Worm (Caenorhabditis elegans) whole organism, mixed stage, embryonic: ENCODE measurements around the gene rme-6.

Experiments used
- M03D4.4 ChIP-seq: sonication (generic microtip); optimal IDR thresholded peaks from 2 replicates; lab custom pipeline; 2017; ENCODE audit warnings: mild to moderate bottlenecking, missing genetic modification characterization, missing compliant biosample characterization
- bed-3 ChIP-seq: fragments of 200-800 bp; sonication (Bioruptor generic); optimal IDR thresholded peaks from 3 replicates; lab custom pipeline; 2018; ENCODE audit warnings: mild to moderate bottlenecking, missing genetic modification characterization, moderate library complexity, missing compliant biosample characterization
- blmp-1 ChIP-seq: fragments of 150-350 bp; optimal IDR thresholded peaks from 2 replicates; lab custom pipeline; 2014; ENCODE audit warnings: missing biosample characterization, missing genetic modification characterization
- ceh-39 ChIP-seq: fragments of 150-350 bp; optimal IDR thresholded peaks from 2 replicates; lab custom pipeline; 2014; ENCODE audit warnings: missing biosample characterization, missing genetic modification characterization
- ceh-43 ChIP-seq: fragments of 200-800 bp; sonication (Bioruptor generic); optimal IDR thresholded peaks from 2 replicates; lab custom pipeline; 2018; ENCODE audit warnings: mild to moderate bottlenecking, missing genetic modification characterization, moderate library complexity, missing compliant biosample characterization
- ceh-83 ChIP-seq: fragments of 200-800 bp; sonication (Bioruptor generic); optimal IDR thresholded peaks from 2 replicates; lab custom pipeline; 2018; ENCODE audit warnings: mild to moderate bottlenecking, missing genetic modification characterization, missing compliant biosample characterization
- ces-1 ChIP-seq: fragments of 150-350 bp; optimal IDR thresholded peaks from 2 replicates; lab custom pipeline; 2014; ENCODE audit warnings: missing biosample characterization, missing genetic modification reagents, missing genetic modification characterization
- cnd-1 ChIP-seq: fragments of 200-800 bp; sonication (Bioruptor generic); optimal IDR thresholded peaks from 2 replicates; lab custom pipeline; 2018; ENCODE audit warnings: mild to moderate bottlenecking, missing genetic modification characterization, missing compliant biosample characterization
- drap-1 ChIP-seq: fragments of 200-800 bp; sonication (Bioruptor generic); optimal IDR thresholded peaks from 3 replicates; lab custom pipeline; 2018; ENCODE audit warnings: mild to moderate bottlenecking, missing genetic modification characterization, missing compliant biosample characterization
- elt-1 ChIP-seq: sonication (generic microtip); optimal IDR thresholded peaks from 2 replicates; lab custom pipeline; 2017; ENCODE audit warnings: missing genetic modification characterization, mild to moderate bottlenecking, missing compliant biosample characterization, antibody characterized with exemption, moderate library complexity, borderline replicate concordance; ENCODE audit not compliant: insufficient read depth
- elt-3 ChIP-seq: fragments of 150-350 bp; optimal IDR thresholded peaks from 2 replicates; lab custom pipeline; 2014; ENCODE audit warnings: missing biosample characterization, missing genetic modification characterization
- flh-1 ChIP-seq: fragments of 200-800 bp; sonication (Bioruptor generic); optimal IDR thresholded peaks from 2 replicates; lab custom pipeline; 2018; ENCODE audit warnings: mild to moderate bottlenecking, missing genetic modification characterization, moderate library complexity, missing compliant biosample characterization
- hlh-1 ChIP-seq: fragments of 150-350 bp; optimal IDR thresholded peaks from 2 replicates; lab custom pipeline; 2014; ENCODE audit warnings: missing biosample characterization, missing genetic modification reagents, missing genetic modification characterization
- lin-13 ChIP-seq: fragments of 150-350 bp; optimal IDR thresholded peaks from 2 replicates; lab custom pipeline; 2014; ENCODE audit warnings: missing biosample characterization, missing genetic modification characterization
- lin-32 ChIP-seq: fragments of 200-800 bp; sonication (Bioruptor generic); optimal IDR thresholded peaks from 2 replicates; lab custom pipeline; 2018; ENCODE audit warnings: mild to moderate bottlenecking, missing genetic modification characterization, missing compliant biosample characterization
- lsy-2 ChIP-seq: fragments of 150-350 bp; optimal IDR thresholded peaks from 2 replicates; lab custom pipeline; 2014; ENCODE audit warnings: missing biosample characterization, missing genetic modification characterization
- mab-5 ChIP-seq: fragments of 150-350 bp; optimal IDR thresholded peaks from 2 replicates; lab custom pipeline; 2014; ENCODE audit warnings: missing biosample characterization, missing genetic modification characterization
- mep-1 ChIP-seq: fragments of 150-350 bp; optimal IDR thresholded peaks from 2 replicates; lab custom pipeline; 2017; ENCODE audit warnings: missing biosample characterization, missing genetic modification reagents, missing genetic modification characterization, inconsistent platforms
- mls-2 ChIP-seq: sonication (generic microtip); optimal IDR thresholded peaks from 2 replicates; lab custom pipeline; 2016; ENCODE audit warnings: mild to moderate bottlenecking, missing genetic modification characterization, moderate library complexity, missing compliant biosample characterization
- nhr-12 ChIP-seq: fragments of 150-350 bp; optimal IDR thresholded peaks from 2 replicates; lab custom pipeline; 2014; ENCODE audit warnings: missing biosample characterization, missing genetic modification characterization
- nhr-2 ChIP-seq: fragments of 150-350 bp; optimal IDR thresholded peaks from 2 replicates; lab custom pipeline; 2014; ENCODE audit warnings: missing biosample characterization, missing genetic modification characterization
- nhr-237 ChIP-seq: fragments of 150-350 bp; optimal IDR thresholded peaks from 2 replicates; lab custom pipeline; 2014; ENCODE audit warnings: missing biosample characterization, missing genetic modification characterization
- nhr-28 ChIP-seq: fragments of 150-350 bp; optimal IDR thresholded peaks from 2 replicates; lab custom pipeline; 2014; ENCODE audit warnings: missing biosample characterization, missing genetic modification characterization
- nhr-76 ChIP-seq: sonication (generic microtip); optimal IDR thresholded peaks from 2 replicates; lab custom pipeline; 2017; ENCODE audit warnings: missing biosample characterization, missing genetic modification characterization
- pha-4 ChIP-seq: fragments of 150-350 bp; optimal IDR thresholded peaks from 2 replicates; lab custom pipeline; 2018; ENCODE audit warnings: missing biosample characterization, missing genetic modification reagents, missing genetic modification characterization
- sem-2 ChIP-seq: fragments of 200-800 bp; sonication (Bioruptor generic); optimal IDR thresholded peaks from 2 replicates; lab custom pipeline; 2018; ENCODE audit warnings: mild to moderate bottlenecking, missing genetic modification characterization, missing compliant biosample characterization
- sptf-1 ChIP-seq: sonication (generic microtip); optimal IDR thresholded peaks from 2 replicates; lab custom pipeline; 2017; ENCODE audit warnings: mild to moderate bottlenecking, missing genetic modification characterization, moderate library complexity, missing compliant biosample characterization
- tbx-8 ChIP-seq: fragments of 200-800 bp; sonication (Bioruptor generic); optimal IDR thresholded peaks from 2 replicates; lab custom pipeline; 2018; ENCODE audit warnings: mild to moderate bottlenecking, missing genetic modification characterization, moderate library complexity, missing compliant biosample characterization
- unc-120 ChIP-seq: sonication (generic microtip); optimal IDR thresholded peaks from 2 replicates; lab custom pipeline; 2017; ENCODE audit warnings: missing genetic modification characterization, missing compliant biosample characterization; ENCODE audit not compliant: poor library complexity, severe bottlenecking
- unc-39 ChIP-seq: fragments of 150-350 bp; optimal IDR thresholded peaks from 2 replicates; lab custom pipeline; 2014; ENCODE audit warnings: missing biosample characterization, missing genetic modification characterization
- unc-62 ChIP-seq: fragments of 150-350 bp; optimal IDR thresholded peaks from 2 replicates; lab custom pipeline; 2014; ENCODE audit warnings: missing biosample characterization, missing genetic modification reagents, missing genetic modification characterization
- ztf-11 ChIP-seq: fragments of 150-350 bp; optimal IDR thresholded peaks from 2 replicates; lab custom pipeline; 2014; ENCODE audit warnings: missing biosample characterization, missing genetic modification characterization

Gene rme-6

ce11 chrX:1121575-1121974 lies 24.6 kb downstream of the rme-6 start:
- TF ChIP-seq elt-3 (tag; lab: Kevin White, UChicago) (no peak), unc-120 (tag; lab: Kevin White, UChicago) (no peak), sem-2 (GFP tag; lab: Kevin White, UChicago) (no peak), ces-1 (no peak), nhr-76 (tag; lab: Kevin White, UChicago) (no peak), lsy-2 (no peak), nhr-2 (tag; lab: Kevin White, UChicago) (no peak), lin-32 (GFP tag; lab: Kevin White, UChicago) (no peak), sptf-1 (tag; lab: Kevin White, UChicago) (no peak), elt-1 (tag; lab: Kevin White, UChicago) (no peak), drap-1 (GFP tag; lab: Kevin White, UChicago) (no peak), flh-1 (GFP tag; lab: Kevin White, UChicago) (no peak), pha-4 (tag; lab: Kevin White, UChicago) (no peak)
- TF ChIP-seq, all 35 proteins: peak for 0

- no peak for TF ChIP-seq elt-3 (tag; lab: Kevin White, UChicago)
- no peak for TF ChIP-seq nhr-12 (tag; lab: Kevin White, UChicago)
- TF ChIP-seq mab-5 (tag; lab: Kevin White, UChicago): peak; percentile 11
- no peak for TF ChIP-seq lin-32 (GFP tag; lab: Kevin White, UChicago)
- TF ChIP-seq blmp-1 (tag; lab: Kevin White, UChicago): no peak
- TF ChIP-seq unc-62 (GFP tag; lab: Kevin White, UChicago): peak; percentile 63
- no peak for TF ChIP-seq nhr-76 (tag; lab: Kevin White, UChicago)
- TF ChIP-seq unc-120 (tag; lab: Kevin White, UChicago): peak; percentile 18
- peak; percentile 25 for TF ChIP-seq ces-1
Observed at ce11 chrX:1122198-1122597, 25.2 kb downstream of the rme-6 start.

ce11 chrX:1123471-1123870 lies 26.5 kb downstream of the rme-6 start:
- no peak for TF ChIP-seq ztf-11
- TF ChIP-seq elt-1 (tag; lab: Kevin White, UChicago): no peak
- TF ChIP-seq drap-1 (GFP tag; lab: Kevin White, UChicago): no peak
- no peak for TF ChIP-seq ces-1
- no peak for TF ChIP-seq tbx-8 (GFP tag; lab: Kevin White, UChicago)
- TF ChIP-seq bed-3 (GFP tag; lab: Kevin White, UChicago): no peak
- no peak for TF ChIP-seq nhr-12 (tag; lab: Kevin White, UChicago)
- TF ChIP-seq hlh-1 (tag; lab: Kevin White, UChicago): no peak
- TF ChIP-seq unc-120 (tag; lab: Kevin White, UChicago): no peak
- no peak for TF ChIP-seq unc-62 (GFP tag; lab: Kevin White, UChicago)
- no peak for TF ChIP-seq nhr-28 (tag; lab: Kevin White, UChicago)
- no peak for TF ChIP-seq ceh-39

ce11 chrX:1124146-1124545 lies 27.2 kb downstream of the rme-6 start, which contains the start of gene C05D9.9:
TSS of gene C05D9.9 (minus strand) at chrX:1124246.
- no peak for TF ChIP-seq ztf-11

- TF ChIP-seq nhr-76 (tag; lab: Kevin White, UChicago) (no peak), unc-39 (tag; lab: Kevin White, UChicago) (no peak), flh-1 (GFP tag; lab: Kevin White, UChicago) (no peak), ceh-43 (GFP tag; lab: Kevin White, UChicago) (no peak), sem-2 (GFP tag; lab: Kevin White, UChicago) (no peak), tbx-8 (GFP tag; lab: Kevin White, UChicago) (no peak)
Observed at ce11 chrX:1125426-1125825, 28.5 kb downstream of the rme-6 start, which contains the start of gene lmp-2. TSS of gene lmp-2 (plus strand) at chrX:1125615.

- no peak for TF ChIP-seq mab-5 (tag; lab: Kevin White, UChicago)
- no peak for TF ChIP-seq pha-4 (tag; lab: Kevin White, UChicago)
Observed at ce11 chrX:1126207-1126606, 29.3 kb downstream of the rme-6 start.

- TF ChIP-seq nhr-12 (tag; lab: Kevin White, UChicago): no peak
- peak; percentile 20 for TF ChIP-seq pha-4 (tag; lab: Kevin White, UChicago)
- TF ChIP-seq sptf-1 (tag; lab: Kevin White, UChicago): peak; percentile 52
- no peak for TF ChIP-seq mls-2 (tag; lab: Kevin White, UChicago)
- TF ChIP-seq unc-120 (tag; lab: Kevin White, UChicago): no peak
- TF ChIP-seq nhr-2 (tag; lab: Kevin White, UChicago): peak; percentile 21
- no peak for TF ChIP-seq ceh-83 (GFP tag; lab: Kevin White, UChicago)
- no peak for TF ChIP-seq elt-1 (tag; lab: Kevin White, UChicago)
- TF ChIP-seq cnd-1 (tag; lab: Kevin White, UChicago): peak; percentile 38
- no peak for TF ChIP-seq ztf-11
- peak; percentile 25 for TF ChIP-seq ceh-39
- peak; percentile 1 for TF ChIP-seq mep-1 (tag; lab: Kevin White, UChicago)
- TF ChIP-seq drap-1 (GFP tag; lab: Kevin White, UChicago): peak; percentile 26
- TF ChIP-seq hlh-1 (tag; lab: Kevin White, UChicago): no peak
- peak; percentile 29 for TF ChIP-seq M03D4.4 (tag; lab: Kevin White, UChicago)
- TF ChIP-seq lin-13 (tag; lab: Kevin White, UChicago): peak; percentile 78
- TF ChIP-seq nhr-237: peak; percentile 35
Observed at ce11 chrX:1128503-1129036, 31.6 kb downstream of the rme-6 start, which contains the start of gene snx-1. TSS of gene snx-1 (plus strand) at chrX:1128986.
